Fruit fly (Drosophila melanogaster): ENCODE measurements around the gene CG32115.

Gene CG32115

dm6 chr3L:12892485-12893173 lies 20.8 kb downstream of the CG32115 start, which contains the start of gene CG14118 (continued):
- TF ChIP-seq sob (GFP tag; IDR thresholded peaks at IDR 0.05) (no peak), sc (optimal IDR thresholded peaks at IDR 0.05) (no peak), sc (GFP tag; optimal IDR thresholded peaks at IDR 0.05) (no peak), CG2889 (GFP tag; IDR thresholded peaks at IDR 0.05) (no peak), zfh2 (GFP tag; optimal IDR thresholded peaks at IDR 0.05) (no peak), CG12659 (GFP tag; optimal IDR thresholded peaks at IDR 0.05) (peak; percentile 42), dan (GFP tag; IDR thresholded peaks at IDR 0.05) (no peak), Hr39 (optimal IDR thresholded peaks at IDR 0.05) (no peak), Hr3 (GFP tag; optimal IDR thresholded peaks at IDR 0.05) (no peak), Doc2 (GFP tag; IDR thresholded peaks at IDR 0.05) (no peak), Hand (GFP tag; optimal IDR thresholded peaks at IDR 0.05) (no peak), Jarid2 (GFP tag; optimal IDR thresholded peaks at IDR 0.05) (peak; percentile 36), CG18599 (GFP tag; optimal IDR thresholded peaks at IDR 0.05) (no peak), prd (optimal IDR thresholded peaks at IDR 0.05) (no peak), prd (GFP tag; IDR thresholded peaks at IDR 0.05) (no peak), seq (GFP tag; IDR thresholded peaks at IDR 0.05) (no peak), slou (GFP tag; optimal IDR thresholded peaks at IDR 0.05) (no peak), CG14014 (GFP tag; IDR thresholded peaks at IDR 0.05) (no peak; the same call in 1 of the 2 replicates), CG30403 (GFP tag; optimal IDR thresholded peaks at IDR 0.05) (no peak), knrl (GFP tag; IDR thresholded peaks at IDR 0.05; ENCODE audit: partially characterized antibody) (no peak), run (tag; optimal IDR thresholded peaks at IDR 0.05) (no peak), CG7786 (GFP tag; optimal IDR thresholded peaks at IDR 0.05) (no peak), Side (GFP tag; optimal IDR thresholded peaks at IDR 0.05) (no peak), CTCF (GFP tag; optimal IDR thresholded peaks at IDR 0.05) (no peak), CG3163 (GFP tag; optimal IDR thresholded peaks at IDR 0.05) (no peak), NC2α (GFP tag; optimal IDR thresholded peaks at IDR 0.05) (no peak), disco-r (GFP tag; optimal IDR thresholded peaks at IDR 0.05) (no peak), slbo (GFP tag; IDR thresholded peaks at IDR 0.05) (no peak), CG8944 (GFP tag; optimal IDR thresholded peaks at IDR 0.05) (no peak), nerfin-2 (GFP tag; IDR thresholded peaks at IDR 0.05; ENCODE audit: partially characterized antibody) (no peak), ftz-f1 (GFP tag; optimal IDR thresholded peaks at IDR 0.05) (no peak), ase (GFP tag; IDR thresholded peaks at IDR 0.05) (no peak), CG31441 (GFP tag; IDR thresholded peaks at IDR 0.05) (no peak), mld (GFP tag; IDR thresholded peaks at IDR 0.05; ENCODE audit: partially characterized antibody) (no peak), CG14667 (GFP tag; IDR thresholded peaks at IDR 0.05) (no peak), Deaf1 (tag; optimal IDR thresholded peaks at IDR 0.05) (no peak), Eip74EF (GFP tag; optimal IDR thresholded peaks at IDR 0.05) (no peak), ttk (GFP tag; IDR thresholded peaks at IDR 0.05) (no peak), Med (GFP tag) (peak; percentile 68), CG11723 (GFP tag; optimal IDR thresholded peaks at IDR 0.05) (no peak), CG7556 (GFP tag; optimal IDR thresholded peaks at IDR 0.05) (no peak), CG17359 (tag; optimal IDR thresholded peaks at IDR 0.05) (no peak), Ets65A (GFP tag) (peak; percentile 63), Pdp1 (GFP tag; optimal IDR thresholded peaks at IDR 0.05) (no peak), ara (GFP tag; IDR thresholded peaks at IDR 0.05) (no peak), hb (GFP tag; IDR thresholded peaks at IDR 0.05; ENCODE audit: partially characterized antibody) (no peak), Vsx1 (GFP tag; optimal IDR thresholded peaks at IDR 0.05) (no peak), CG11085 (GFP tag; IDR thresholded peaks at IDR 0.05) (no peak), CG2678 (tag; optimal IDR thresholded peaks at IDR 0.05) (peak; percentile 45), Rfx (GFP tag; IDR thresholded peaks at IDR 0.05) (peak; percentile 37), emc (GFP tag; optimal IDR thresholded peaks at IDR 0.05) (no peak), CG6654 (GFP tag; optimal IDR thresholded peaks at IDR 0.05) (no peak)
